Worm (Caenorhabditis elegans) whole organism, early embryonic: Measurements from ENCODE around the gene F09E5.14.

Experiments
- B0310.2 ChIP-seq: sonication (generic microtip); optimal IDR thresholded peaks from 2 replicates; lab custom pipeline; 2016; ENCODE audit warnings: mild to moderate bottlenecking, missing genetic modification characterization, missing compliant biosample characterization
- hmbx-1 ChIP-seq: sonication (generic microtip); optimal IDR thresholded peaks from 2 replicates; lab custom pipeline; 2016; ENCODE audit warnings: mild to moderate bottlenecking, missing genetic modification characterization, missing compliant biosample characterization
- hnd-1 ChIP-seq: sonication (generic microtip); optimal IDR thresholded peaks from 2 replicates; lab custom pipeline; 2016; ENCODE audit warnings: missing genetic modification characterization, missing compliant biosample characterization

- TF ChIP-seq hmbx-1 (tag; lab: Kevin White, UChicago) (no peak), hnd-1 (tag; lab: Kevin White, UChicago) (no peak), B0310.2 (tag; lab: Kevin White, UChicago) (no peak)
These were observed 10.7 kb upstream of the F09E5.14 start, which contains the start of gene srg-69 for ce11 chrII:5355384-5355783.
